Fruit fly (Drosophila melanogaster) whole organism: ENCODE results near the gene CG4332.

Experiments
- CG8478 ChIP-seq: fragments of >200 bp; optimal IDR thresholded peaks from 2 replicates; lab custom pipeline; 2018; ENCODE audit warnings: inconsistent platforms
- Dll ChIP-seq: fragments of >200 bp; optimal IDR thresholded peaks from 2 replicates; lab custom pipeline; 2017
- EcR ChIP-seq, 2 experiments: fragments of >200 bp; optimal IDR thresholded peaks; 2 replicates each; lab custom pipeline; 2017; ENCODE audit warnings: missing biosample characterization in 2 of 2, missing genetic modification characterization in 2 of 2, missing genetic modification reagents in 2 of 2
- pan ChIP-seq: fragments of >200 bp; optimal IDR thresholded peaks from 2 replicates; lab custom pipeline; 2017

DNA sequence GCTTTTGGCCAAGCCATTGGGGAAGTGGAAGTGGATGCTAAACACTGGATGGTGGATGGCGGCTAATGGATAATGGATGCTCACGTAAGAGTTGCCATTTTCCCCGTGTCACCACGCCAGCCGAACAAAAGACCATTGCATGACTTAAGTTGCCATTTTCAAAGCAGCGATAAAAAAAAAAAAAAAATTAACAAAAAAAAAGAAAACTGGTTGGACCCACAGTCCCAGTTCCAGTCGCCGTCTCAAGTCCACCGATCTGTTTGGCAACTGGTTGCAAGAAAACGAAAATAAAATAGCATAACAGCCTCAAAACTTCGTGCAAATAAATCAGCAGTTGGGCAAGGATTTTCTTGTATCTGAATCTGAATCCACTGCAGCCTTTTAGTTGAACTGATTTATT lies 5.8 kb upstream of the CG4332 start:
- TF ChIP-seq Dll (lab: Kevin White, UChicago) (no peak), EcR (GFP tag; optimal IDR thresholded peaks at IDR 0.05; lab: Kevin White, UChicago) (no peak), CG8478 (no peak), pan (lab: Kevin White, UChicago) (no peak)
